Worm (Caenorhabditis elegans) whole organism, mixed stage, embryonic: ENCODE results near the gene pdfr-1.

ENCODE experiments used
- blmp-1 ChIP-seq: fragments of 150-350 bp; optimal IDR thresholded peaks from 2 replicates; lab custom pipeline; 2014; ENCODE audit warnings: missing biosample characterization, missing genetic modification characterization
- ces-1 ChIP-seq: fragments of 150-350 bp; optimal IDR thresholded peaks from 2 replicates; lab custom pipeline; 2014; ENCODE audit warnings: missing biosample characterization, missing genetic modification reagents, missing genetic modification characterization
- lin-13 ChIP-seq: fragments of 150-350 bp; optimal IDR thresholded peaks from 2 replicates; lab custom pipeline; 2014; ENCODE audit warnings: missing biosample characterization, missing genetic modification characterization
- mls-2 ChIP-seq: sonication (generic microtip); optimal IDR thresholded peaks from 2 replicates; lab custom pipeline; 2016; ENCODE audit warnings: mild to moderate bottlenecking, missing genetic modification characterization, moderate library complexity, missing compliant biosample characterization
- nhr-12 ChIP-seq: fragments of 150-350 bp; optimal IDR thresholded peaks from 2 replicates; lab custom pipeline; 2014; ENCODE audit warnings: missing biosample characterization, missing genetic modification characterization
- nhr-28 ChIP-seq: fragments of 150-350 bp; optimal IDR thresholded peaks from 2 replicates; lab custom pipeline; 2014; ENCODE audit warnings: missing biosample characterization, missing genetic modification characterization
- nhr-76 ChIP-seq: sonication (generic microtip); optimal IDR thresholded peaks from 2 replicates; lab custom pipeline; 2017; ENCODE audit warnings: missing biosample characterization, missing genetic modification characterization
- pha-4 ChIP-seq: fragments of 150-350 bp; optimal IDR thresholded peaks from 2 replicates; lab custom pipeline; 2018; ENCODE audit warnings: missing biosample characterization, missing genetic modification reagents, missing genetic modification characterization
- snpc-4 ChIP-seq: fragments of 150-350 bp; optimal IDR thresholded peaks from 2 replicates; lab custom pipeline; 2014; ENCODE audit warnings: missing biosample characterization, missing genetic modification characterization
- sptf-1 ChIP-seq: sonication (generic microtip); optimal IDR thresholded peaks from 2 replicates; lab custom pipeline; 2017; ENCODE audit warnings: mild to moderate bottlenecking, missing genetic modification characterization, moderate library complexity, missing compliant biosample characterization
- unc-62 ChIP-seq: fragments of 150-350 bp; optimal IDR thresholded peaks from 2 replicates; lab custom pipeline; 2014; ENCODE audit warnings: missing biosample characterization, missing genetic modification reagents, missing genetic modification characterization

DNA sequence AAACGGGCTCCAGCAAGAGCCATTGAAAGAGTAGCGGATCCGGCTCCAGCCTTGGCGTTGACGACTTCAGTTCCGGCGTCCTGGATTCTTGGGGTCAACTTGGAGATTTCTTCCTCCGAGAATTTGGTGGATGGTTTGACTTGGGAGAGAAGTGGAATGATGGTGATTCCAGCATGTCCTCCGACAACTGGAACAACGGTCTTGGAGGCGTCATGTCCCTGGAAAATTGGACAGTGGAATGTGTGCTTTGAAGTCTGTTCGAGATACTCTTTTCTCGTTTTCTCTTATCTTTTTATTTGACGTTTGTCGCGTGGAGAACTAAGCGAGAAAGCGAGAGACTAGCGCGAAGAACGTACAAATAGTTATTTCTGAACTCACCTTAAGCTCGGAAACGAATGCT is 44.8 kb downstream of the pdfr-1 start:
- TF ChIP-seq nhr-28 (tag; lab: Kevin White, UChicago) = no peak
- no peak for TF ChIP-seq snpc-4
- TF ChIP-seq blmp-1 (tag; lab: Kevin White, UChicago) = no peak
- no peak for TF ChIP-seq sptf-1 (tag; lab: Kevin White, UChicago)
- TF ChIP-seq ces-1 (GFP tag; lab: Kevin White, UChicago) = no peak
- TF ChIP-seq nhr-76 (tag; lab: Kevin White, UChicago) = no peak
- TF ChIP-seq nhr-12 = no peak
- no peak for TF ChIP-seq lin-13 (tag; lab: Kevin White, UChicago)
- no peak for TF ChIP-seq mls-2 (tag; lab: Kevin White, UChicago)
- TF ChIP-seq pha-4 (tag; lab: Kevin White, UChicago) = no peak
- TF ChIP-seq unc-62 (GFP tag; lab: Kevin White, UChicago) = no peak
